Worm (Caenorhabditis elegans) whole organism, midembryonic: ENCODE data around the gene grl-10.

Experiments
- cog-1 ChIP-seq: sonication (generic microtip); optimal IDR thresholded peaks from 2 replicates; lab custom pipeline; 2016; ENCODE audit warnings: missing genetic modification characterization, missing compliant biosample characterization
- flt-1 ChIP-seq: fragments of 200-800 bp; sonication (Bioruptor generic); IDR thresholded peaks from 2 replicates; pipeline ENCODE4 v1.3.6; 2022; ENCODE audit warnings: missing genetic modification characterization, missing compliant biosample characterization
- med-1 ChIP-seq: sonication (generic microtip); optimal IDR thresholded peaks from 2 replicates; lab custom pipeline; 2017; ENCODE audit warnings: missing genetic modification characterization, mild to moderate bottlenecking, missing compliant biosample characterization, antibody characterized with exemption, missing genetic modification reagents; ENCODE audit not compliant: insufficient read depth
- ref-1 ChIP-seq: fragments of 200-800 bp; sonication (Bioruptor generic); conservative IDR thresholded peaks from 2 replicates; pipeline ENCODE4 v1.3.6; 2022; ENCODE audit warnings: missing genetic modification reagents, missing genetic modification characterization, missing compliant biosample characterization
- tab-1 ChIP-seq: fragments of 200-800 bp; sonication (Bioruptor generic); IDR thresholded peaks from 2 replicates; pipeline ENCODE4 v1.3.6; 2022; ENCODE audit warnings: missing genetic modification characterization, missing compliant biosample characterization
- ztf-29 ChIP-seq: fragments of 200-800 bp; sonication (Bioruptor generic); IDR thresholded peaks from 2 replicates; pipeline ENCODE4 v1.3.6; 2022; ENCODE audit warnings: missing genetic modification reagents, missing genetic modification characterization, missing compliant biosample characterization

DNA sequence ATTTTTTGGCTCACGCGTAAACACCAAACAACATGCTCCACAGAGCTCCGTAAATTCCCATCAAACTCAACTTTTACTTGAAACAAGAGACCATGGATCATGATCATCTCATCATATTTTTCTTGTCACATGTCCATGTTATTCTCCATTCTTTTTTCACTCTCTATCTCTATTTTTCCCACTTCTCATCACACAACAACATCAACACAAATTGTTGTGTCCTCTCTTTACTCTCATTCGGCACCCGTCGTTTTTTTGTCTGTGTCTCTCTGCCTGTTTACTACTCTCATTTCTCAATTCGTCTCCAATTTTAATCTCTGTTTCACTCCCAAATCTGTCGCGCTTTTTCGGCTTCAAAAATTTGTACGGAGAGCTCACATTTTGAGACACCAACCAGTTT, 15.1 kb upstream of the grl-10 start:
- TF ChIP-seq cog-1: no peak
- no peak for TF ChIP-seq med-1
- TF ChIP-seq tab-1 (GFP tag; lab: Robert Waterston, UW): no peak
- no peak for TF ChIP-seq flt-1 (GFP tag; lab: Robert Waterston, UW)
- no peak for TF ChIP-seq ztf-29
- TF ChIP-seq ref-1 (GFP tag; lab: Robert Waterston, UW): no peak
